Worm (Caenorhabditis elegans): ENCODE results near the gene T05A7.1.

T05A7.1 gene

DNA sequence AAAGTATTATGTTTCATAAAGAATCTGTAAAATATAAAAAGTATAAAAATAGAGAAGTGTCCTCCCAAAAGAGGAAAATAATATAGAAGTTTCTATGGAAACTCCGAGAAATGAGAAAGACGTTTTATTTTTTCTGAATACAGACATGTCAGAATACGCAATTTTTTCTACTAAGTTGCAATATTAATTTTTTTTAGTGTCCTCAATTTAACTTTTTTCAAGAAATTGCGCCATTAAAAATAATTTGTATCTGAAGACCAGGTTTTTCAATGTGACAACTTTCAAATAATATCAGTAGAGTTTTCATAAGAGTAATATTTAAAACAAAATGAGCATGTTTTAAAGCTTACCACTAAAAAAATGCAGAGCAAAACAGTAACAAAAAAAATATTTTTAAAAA lies 10.4 kb upstream of the T05A7.1 start, which contains the start of gene fut-5:
Gene fut-5 (minus strand): TSS at position 101 of the 400 bp plus-strand sequence.
- no peak for TF ChIP-seq aptf-3 (GFP tag; IDR thresholded peaks at IDR 0.05)
- TF ChIP-seq somi-1 (GFP tag; optimal IDR thresholded peaks at IDR 0.05): no peak
- no peak for TF ChIP-seq Y56A3A.18 (GFP tag; IDR thresholded peaks at IDR 0.05)
- TF ChIP-seq athp-1 (tag; optimal IDR thresholded peaks at IDR 0.05): no peak
- no peak for TF ChIP-seq Y53F4B.3 (GFP tag; IDR thresholded peaks at IDR 0.05)
- TF ChIP-seq lsl-1 (GFP tag; optimal IDR thresholded peaks at IDR 0.05): no peak
- TF ChIP-seq hsf-1 (GFP tag; IDR thresholded peaks at IDR 0.05): no peak
- no peak for TF ChIP-seq F33H1.4 (GFP tag; IDR thresholded peaks at IDR 0.05)
- no peak for TF ChIP-seq lsy-27 (tag; optimal IDR thresholded peaks at IDR 0.05; ENCODE audit: borderline replicate concordance, insufficient read depth)

DNA sequence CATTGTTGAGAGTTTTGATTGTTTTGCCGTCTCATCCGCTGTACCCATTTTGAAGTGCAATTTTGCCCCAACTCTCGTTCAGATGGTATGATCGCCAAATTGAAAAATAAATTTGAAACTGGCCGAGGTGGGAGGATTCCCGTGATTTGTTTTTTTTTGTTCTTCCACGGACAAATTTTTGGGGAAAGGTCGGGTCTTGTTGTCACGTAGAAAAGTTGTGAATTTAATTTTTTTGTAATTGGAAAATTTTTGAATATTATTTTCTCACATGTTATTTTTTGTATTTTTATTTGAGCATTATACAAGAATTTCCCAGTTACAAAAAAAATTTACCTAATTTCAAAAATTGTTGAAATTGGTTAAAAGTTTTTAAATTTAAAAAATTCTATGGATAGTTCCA lies 6.3 kb upstream of the T05A7.1 start, which contains the start of gene T05A7.6:
Gene T05A7.6 (minus strand): TSS at position 101 of the 400 bp plus-strand sequence.
- TF ChIP-seq lir-1 (GFP tag; conservative IDR thresholded peaks at IDR 0.05) (no peak), pbrm-1 (GFP tag; IDR thresholded peaks at IDR 0.05) (no peak), F10E7.11 (tag; optimal IDR thresholded peaks at IDR 0.05) (no peak), T07F8.4 (tag; optimal IDR thresholded peaks at IDR 0.05) (no peak), tlf-1 (GFP tag; optimal IDR thresholded peaks at IDR 0.05) (no peak), ztf-28 (GFP tag; IDR thresholded peaks at IDR 0.05) (no peak), madf-8 (GFP tag; conservative IDR thresholded peaks at IDR 0.05) (no peak), chd-7 (tag; optimal IDR thresholded peaks at IDR 0.05) (no peak), snpc-1.3 (tag; optimal IDR thresholded peaks at IDR 0.05; ENCODE audit: insufficient read depth) (no peak)

DNA sequence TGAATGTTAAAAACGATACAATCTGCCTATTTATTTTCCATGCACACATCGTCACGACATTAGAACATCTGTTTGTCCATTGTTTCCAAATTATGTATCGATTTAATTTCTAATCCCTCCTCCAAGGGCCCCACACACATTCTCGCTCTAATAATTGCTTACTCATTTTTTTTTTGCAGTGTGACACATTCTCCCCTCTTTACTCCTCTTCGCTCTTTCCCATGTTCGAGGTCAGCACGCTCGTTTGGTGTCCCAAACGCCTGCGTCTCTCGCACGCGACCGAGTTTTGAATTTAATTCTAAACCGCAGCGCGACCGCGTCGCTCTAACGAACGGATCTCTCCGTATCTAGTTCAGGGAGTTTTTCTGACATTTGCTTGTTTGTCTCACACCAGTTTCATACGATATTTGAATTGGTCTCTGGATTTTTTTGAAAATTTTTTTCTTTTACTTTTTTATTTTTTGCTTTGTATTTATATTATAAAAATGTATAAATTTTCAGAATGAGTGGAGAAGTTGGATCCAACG lies 5.4 kb upstream of the T05A7.1 start, which contains the start of the genes clec-140 and hmg-11:
Gene clec-140 (plus strand): TSS at position 477 of the 527 bp plus-strand sequence.
Gene hmg-11 (plus strand): TSS at position 502 of the 527 bp plus-strand sequence.
- TF ChIP-seq attf-5 (GFP tag; optimal IDR thresholded peaks at IDR 0.05) (peak; percentile 70), egl-44 (GFP tag; IDR thresholded peaks at IDR 0.05) (0 out of 2 replicates have a peak, but pooled peaks have one; percentile 33), zfh-2 (GFP tag; conservative IDR thresholded peaks at IDR 0.05) (0 out of 2 replicates have a peak, but pooled peaks have one; percentile 31), dox-1 (GFP tag; IDR thresholded peaks at IDR 0.05) (peak; percentile 66), ceh-58 (GFP tag; IDR thresholded peaks at IDR 0.05) (no peak), F23B12.7 (tag; optimal IDR thresholded peaks at IDR 0.05; ENCODE audit: insufficient read depth) (no peak), hlh-12 (tag; optimal IDR thresholded peaks at IDR 0.05) (no peak), attf-3 (GFP tag; conservative IDR thresholded peaks at IDR 0.05) (0 out of 2 replicates have a peak, but pooled peaks have one; percentile 25), nhr-80 (tag; optimal IDR thresholded peaks at IDR 0.05) (peak; percentile 77), hsf-1 (GFP tag; IDR thresholded peaks at IDR 0.05) (no peak), F10E7.11 (tag; optimal IDR thresholded peaks at IDR 0.05) (no peak), madf-3 (GFP tag; IDR thresholded peaks at IDR 0.05) (0 out of 2 replicates have a peak, but pooled peaks have one; percentile 29), hlh-26 (GFP tag; conservative IDR thresholded peaks at IDR 0.05) (no peak), die-1 (tag; optimal IDR thresholded peaks at IDR 0.05) (peak; percentile 7), lin-35 (GFP tag; optimal IDR thresholded peaks at IDR 0.05) (no peak), mcd-1 (GFP tag; IDR thresholded peaks at IDR 0.05) (0 out of 2 replicates have a peak, but pooled peaks have one; percentile 33), lir-1 (GFP tag; conservative IDR thresholded peaks at IDR 0.05) (no peak)

DNA sequence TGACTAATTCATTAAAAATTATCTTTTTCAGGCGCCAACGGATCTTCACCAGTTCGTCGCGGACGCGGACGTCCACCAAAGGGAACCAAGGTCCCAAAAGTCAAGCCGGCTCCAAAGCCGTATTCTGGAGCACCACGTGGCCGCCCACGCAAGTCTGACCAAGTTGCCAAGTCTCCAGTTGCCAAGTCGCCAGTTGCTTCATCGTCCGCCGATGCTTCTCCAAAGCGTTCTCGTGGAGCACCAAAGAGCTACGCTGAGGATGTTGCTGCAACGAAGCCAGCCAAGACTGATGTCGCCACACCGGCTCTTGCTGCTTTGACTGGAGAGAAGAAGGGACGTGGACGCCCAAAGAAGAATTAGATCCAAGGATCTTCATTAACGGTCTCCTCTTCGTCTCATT lies 4.8 kb upstream of the T05A7.1 start:
- TF ChIP-seq lsy-27 (tag; optimal IDR thresholded peaks at IDR 0.05; ENCODE audit: borderline replicate concordance, insufficient read depth) (no peak), lin-40 (tag; optimal IDR thresholded peaks at IDR 0.05) (no peak), let-526 (GFP tag; IDR thresholded peaks at IDR 0.05) (no peak), zfh-2 (GFP tag; conservative IDR thresholded peaks at IDR 0.05) (peak; percentile 64)

Measured in whole organism, young adult.